Fruit fly (Drosophila melanogaster) whole organism, embryonic: ENCODE results near the gene Notum.

Source experiments
- Asciz ChIP-seq: fragments of 200-800 bp; sonication (Bioruptor generic); optimal IDR thresholded peaks from 2 replicates; lab custom pipeline; 2017; ENCODE audit warnings: missing biosample characterization, mild to moderate bottlenecking, missing genetic modification characterization, missing genetic modification reagents
- CG13123 ChIP-seq: fragments of 200-800 bp; sonication (Bioruptor generic); optimal IDR thresholded peaks from 2 replicates; lab custom pipeline; 2016; ENCODE audit warnings: missing biosample characterization, missing genetic modification characterization
- CG13775 ChIP-seq: fragments of 200-800 bp; sonication (Bioruptor generic); optimal IDR thresholded peaks from 3 replicates; lab custom pipeline; 2017; ENCODE audit warnings: missing biosample characterization, mild to moderate bottlenecking, missing genetic modification characterization
- CG14014 ChIP-seq: fragments of 200-800 bp; sonication (Bioruptor generic); IDR thresholded peaks from 2 replicates; pipeline ENCODE4 v1.3.6; 2022; ENCODE audit warnings: missing biosample characterization, missing genetic modification characterization
- CG15601 ChIP-seq: fragments of 200-800 bp; sonication (Bioruptor generic); optimal IDR thresholded peaks from 3 replicates; lab custom pipeline; 2019; ENCODE audit warnings: missing biosample characterization, mild to moderate bottlenecking, missing genetic modification characterization, moderate library complexity
- CG1602 ChIP-seq: fragments of 200-800 bp; sonication (Bioruptor generic); optimal IDR thresholded peaks from 3 replicates; lab custom pipeline; 2016; ENCODE audit warnings: missing biosample characterization, missing genetic modification characterization
- CG17328 ChIP-seq: fragments of 200-800 bp; sonication (Bioruptor generic); IDR thresholded peaks from 2 replicates; pipeline ENCODE4 v1.3.6; 2022; ENCODE audit warnings: missing biosample characterization, missing genetic modification characterization
- CG17359 ChIP-seq: fragments of 200-800 bp; sonication (Bioruptor generic); optimal IDR thresholded peaks from 3 replicates; lab custom pipeline; 2018; ENCODE audit warnings: missing biosample characterization, mild to moderate bottlenecking, missing genetic modification characterization, moderate library complexity
- CG18599 ChIP-seq: fragments of 200-800 bp; sonication (Bioruptor generic); optimal IDR thresholded peaks from 3 replicates; lab custom pipeline; 2017; ENCODE audit warnings: missing biosample characterization, missing genetic modification characterization, mild to moderate bottlenecking, moderate library complexity, missing genetic modification reagents
- CG2129 ChIP-seq: fragments of 200-800 bp; sonication (Bioruptor generic); IDR thresholded peaks from 2 replicates; pipeline ENCODE4 v1.3.6; 2022; ENCODE audit warnings: missing biosample characterization, missing genetic modification characterization; ENCODE audit not compliant: partially characterized antibody
- CG2202 ChIP-seq: fragments of 200-800 bp; sonication (Bioruptor generic); optimal IDR thresholded peaks from 2 replicates; lab custom pipeline; 2018; ENCODE audit warnings: missing biosample characterization, mild to moderate bottlenecking, missing genetic modification characterization
- CG2712 ChIP-seq: fragments of 200-800 bp; optimal IDR thresholded peaks from 3 replicates; lab custom pipeline; 2019; ENCODE audit warnings: missing biosample characterization, mild to moderate bottlenecking, missing genetic modification characterization, moderate library complexity
- CG2875 ChIP-seq: fragments of 200-800 bp; sonication (Bioruptor generic); optimal IDR thresholded peaks from 2 replicates; lab custom pipeline; 2017; ENCODE audit warnings: missing biosample characterization, mild to moderate bottlenecking, missing genetic modification characterization, missing genetic modification reagents
- CG6813 ChIP-seq: fragments of 200-800 bp; sonication (Bioruptor generic); optimal IDR thresholded peaks from 2 replicates; lab custom pipeline; 2017; ENCODE audit warnings: missing biosample characterization, missing genetic modification characterization, mild to moderate bottlenecking, moderate library complexity, missing genetic modification reagents
- CG7271 ChIP-seq: fragments of 200-800 bp; sonication (Bioruptor generic); optimal IDR thresholded peaks from 2 replicates; lab custom pipeline; 2018; ENCODE audit warnings: missing biosample characterization, mild to moderate bottlenecking, missing genetic modification characterization, moderate library complexity
- CG8944 ChIP-seq: fragments of 200-800 bp; sonication (Bioruptor generic); optimal IDR thresholded peaks from 3 replicates; lab custom pipeline; 2016; ENCODE audit warnings: missing biosample characterization, missing genetic modification characterization
- Dad ChIP-seq: fragments of 200-800 bp; sonication (Bioruptor generic); optimal IDR thresholded peaks from 3 replicates; lab custom pipeline; 2016; ENCODE audit warnings: missing biosample characterization, missing genetic modification characterization
- Deaf1 ChIP-seq: fragments of 200-800 bp; optimal IDR thresholded peaks from 3 replicates; lab custom pipeline; 2019; ENCODE audit warnings: missing biosample characterization, mild to moderate bottlenecking, missing genetic modification characterization, moderate library complexity
- Dip2 ChIP-seq: fragments of 200-800 bp; sonication (Bioruptor generic); IDR thresholded peaks from 2 replicates; pipeline ENCODE4 v1.3.6; 2022; ENCODE audit warnings: missing biosample characterization, missing genetic modification characterization
- H15 ChIP-seq: fragments of 200-800 bp; sonication (Bioruptor generic); IDR thresholded peaks from 3 replicates; pipeline ENCODE4 v1.3.6; 2022; ENCODE audit warnings: missing biosample characterization, missing genetic modification characterization
- Hsf ChIP-seq: fragments of 200-800 bp; sonication (Bioruptor generic); optimal IDR thresholded peaks from 3 replicates; lab custom pipeline; 2016; ENCODE audit warnings: missing biosample characterization, missing genetic modification characterization
- Lhr ChIP-seq: fragments of 200-800 bp; sonication (Bioruptor generic); optimal IDR thresholded peaks from 3 replicates; lab custom pipeline; 2017; ENCODE audit warnings: mild to moderate bottlenecking, missing biosample characterization, missing genetic modification reagents, missing genetic modification characterization
- PHDP ChIP-seq: fragments of 200-800 bp; sonication (Bioruptor generic); optimal IDR thresholded peaks from 3 replicates; lab custom pipeline; 2018; ENCODE audit warnings: missing biosample characterization, mild to moderate bottlenecking, missing genetic modification characterization, moderate library complexity
- Pdp1 ChIP-seq, 2 experiments: fragments of 200-800 bp; sonication (Bioruptor generic); optimal IDR thresholded peaks; 3 replicates each; lab custom pipeline; 2016; ENCODE audit warnings: missing biosample characterization in 2 of 2, missing genetic modification characterization in 2 of 2, mild to moderate bottlenecking in 1 of 2, moderate library complexity in 1 of 2
- Six4 ChIP-seq: fragments of 200-800 bp; sonication (Bioruptor generic); optimal IDR thresholded peaks from 2 replicates; lab custom pipeline; 2016; ENCODE audit warnings: missing biosample characterization, missing genetic modification characterization
- Sry-δ ChIP-seq: fragments of 200-800 bp; sonication (Bioruptor generic); optimal IDR thresholded peaks from 2 replicates; lab custom pipeline; 2016; ENCODE audit warnings: missing biosample characterization, missing genetic modification characterization
- Xrp1 ChIP-seq: fragments of 200-800 bp; sonication (Bioruptor generic); IDR thresholded peaks from 2 replicates; pipeline ENCODE4 v1.3.6; 2022; ENCODE audit warnings: missing biosample characterization, missing genetic modification characterization
- bcd ChIP-seq: fragments of 200-800 bp; sonication (Bioruptor generic); optimal IDR thresholded peaks from 2 replicates; lab custom pipeline; 2017; ENCODE audit warnings: missing biosample characterization, mild to moderate bottlenecking, missing genetic modification characterization
- bowl ChIP-seq: fragments of 200-800 bp; sonication (Bioruptor generic); IDR thresholded peaks from 2 replicates; pipeline ENCODE4 v1.3.6; 2022; ENCODE audit warnings: missing biosample characterization, missing genetic modification characterization
- cato ChIP-seq: fragments of 200-800 bp; sonication (Bioruptor generic); optimal IDR thresholded peaks from 2 replicates; lab custom pipeline; 2016; ENCODE audit warnings: missing biosample characterization, missing genetic modification characterization, borderline replicate concordance
- croc ChIP-seq: fragments of 200-800 bp; sonication (Bioruptor generic); conservative IDR thresholded peaks from 3 replicates; pipeline ENCODE4 v1.3.6; 2022; ENCODE audit warnings: missing biosample characterization, missing genetic modification characterization
- gem ChIP-seq: fragments of 200-800 bp; sonication (Bioruptor generic); optimal IDR thresholded peaks from 2 replicates; lab custom pipeline; 2019; ENCODE audit warnings: missing biosample characterization, mild to moderate bottlenecking, missing genetic modification characterization, moderate library complexity
- lilli ChIP-seq: fragments of 200-800 bp; sonication (Bioruptor generic); optimal IDR thresholded peaks from 3 replicates; lab custom pipeline; 2016; ENCODE audit warnings: missing biosample characterization, missing genetic modification characterization
- lmd ChIP-seq: fragments of 200-800 bp; sonication (Bioruptor generic); IDR thresholded peaks from 2 replicates; pipeline ENCODE4 v1.3.6; 2022; ENCODE audit warnings: missing biosample characterization, missing genetic modification characterization
- luna ChIP-seq: fragments of 200-800 bp; sonication (Bioruptor generic); optimal IDR thresholded peaks from 2 replicates; lab custom pipeline; 2016; ENCODE audit warnings: missing biosample characterization, missing genetic modification characterization
- org-1 ChIP-seq: fragments of 200-800 bp; sonication (Bioruptor generic); optimal IDR thresholded peaks from 2 replicates; lab custom pipeline; 2017; ENCODE audit warnings: missing biosample characterization, missing genetic modification characterization
- psq ChIP-seq: fragments of 200-800 bp; sonication (Bioruptor generic); optimal IDR thresholded peaks from 2 replicates; lab custom pipeline; 2017; ENCODE audit warnings: missing biosample characterization, missing genetic modification characterization
- run ChIP-seq: fragments of 200-800 bp; sonication (Bioruptor generic); optimal IDR thresholded peaks from 3 replicates; lab custom pipeline; 2018; ENCODE audit warnings: missing biosample characterization, mild to moderate bottlenecking, missing genetic modification characterization
- salm ChIP-seq: fragments of 200-800 bp; sonication (Bioruptor generic); optimal IDR thresholded peaks from 2 replicates; lab custom pipeline; 2018; ENCODE audit warnings: missing biosample characterization, mild to moderate bottlenecking, missing genetic modification characterization
- sc ChIP-seq, 3 experiments: fragments of >200 bp in 2 of 3; fragments of 200-800 bp in 1 of 3; sonication (Bioruptor generic) in 1 of 3; optimal IDR thresholded peaks; 2 replicates in 2 of 3; 3 replicates in 1 of 3; lab custom pipeline; 2017; ENCODE audit warnings: mild to moderate bottlenecking in 1 of 3, missing biosample characterization in 1 of 3, missing genetic modification characterization in 1 of 3, missing genetic modification reagents in 1 of 3
- sens ChIP-seq: fragments of 200-800 bp; sonication (Bioruptor generic); peaks from one replicate; lab custom pipeline; 2016; ENCODE audit warnings: missing biosample characterization, missing genetic modification characterization
- sisA ChIP-seq: fragments of 200-800 bp; sonication (Bioruptor generic); IDR thresholded peaks from 2 replicates; pipeline ENCODE4 v1.3.6; 2022; ENCODE audit warnings: missing biosample characterization, missing genetic modification characterization
- trem ChIP-seq: fragments of 200-800 bp; optimal IDR thresholded peaks from 3 replicates; lab custom pipeline; 2019; ENCODE audit warnings: missing biosample characterization, mild to moderate bottlenecking, missing genetic modification characterization, moderate library complexity
- wdn ChIP-seq: fragments of 200-800 bp; sonication (Bioruptor generic); IDR thresholded peaks from 2 replicates; pipeline ENCODE4 v1.3.6; 2022; ENCODE audit warnings: missing biosample characterization, missing genetic modification characterization
- wek ChIP-seq: fragments of 200-800 bp; sonication (Bioruptor generic); optimal IDR thresholded peaks from 3 replicates; lab custom pipeline; 2018; ENCODE audit warnings: missing biosample characterization, mild to moderate bottlenecking, missing genetic modification characterization, moderate library complexity
- zf30C ChIP-seq: fragments of 200-800 bp; sonication (Bioruptor generic); optimal IDR thresholded peaks from 3 replicates; lab custom pipeline; 2018; ENCODE audit warnings: missing biosample characterization, mild to moderate bottlenecking, missing genetic modification characterization

Gene Notum

dm6 chr3L:16026065-16026789 lies 2.9 kb downstream of the Notum start (continued):
- TF ChIP-seq gem (tag; lab: Kevin White, UChicago) (peak; percentile 60), psq (peak; percentile 17), sc (optimal IDR thresholded peaks at IDR 0.05; lab: Kevin White, UChicago) (no peak), sc (GFP tag; optimal IDR thresholded peaks at IDR 0.05; lab: Kevin White, UChicago) (peak; percentile 77), luna (GFP tag; lab: Kevin White, UChicago) (peak; percentile 14), Six4 (GFP tag; lab: Kevin White, UChicago) (peak; percentile 34), CG2202 (peak; percentile 87), CG8944 (GFP tag; lab: Kevin White, UChicago) (peak; percentile 48), org-1 (GFP tag; lab: Kevin White, UChicago) (peak; percentile 69), CG15601 (tag; lab: Kevin White, UChicago) (peak; percentile 87), wdn (GFP tag; lab: Robert Waterston, UW) (peak; percentile 40; the same call in 1 of the 2 replicates), Sry-δ (peak; percentile 12), CG2712 (peak; percentile 53), CG18599 (GFP tag; lab: Kevin White, UChicago) (peak; percentile 60), CG17328 (peak; percentile 57), sens (GFP tag; lab: Kevin White, UChicago) (peak; percentile 94), lmd (GFP tag; lab: Robert Waterston, UW) (no peak), CG7271 (peak; percentile 7), Dad (GFP tag; lab: Kevin White, UChicago) (peak; percentile 32), salm (tag; lab: Kevin White, UChicago) (peak; percentile 55), Xrp1 (GFP tag; lab: Robert Waterston, UW) (peak; percentile 85), Lhr (GFP tag; lab: Kevin White, UChicago) (peak; percentile 54), Dip2 (GFP tag; lab: Robert Waterston, UW) (no peak), cato (peak; percentile 45), CG13775 (GFP tag; lab: Kevin White, UChicago) (peak; percentile 34), CG1602 (peak; percentile 55), CG14014 (peak; percentile 44; the same call in 1 of the 2 replicates), Hsf (GFP tag; lab: Kevin White, UChicago) (peak; percentile 48), run (tag; lab: Kevin White, UChicago) (peak; percentile 61), bowl (peak; percentile 79), CG2129 (no peak), Deaf1 (tag; lab: Kevin White, UChicago) (peak; percentile 41), Asciz (GFP tag; lab: Kevin White, UChicago) (peak; percentile 73), lilli (GFP tag; lab: Kevin White, UChicago) (no peak), zf30C (no peak), CG13123 (GFP tag; lab: Kevin White, UChicago) (peak; percentile 20), wek (peak; percentile 75), Pdp1 (GFP tag; optimal IDR thresholded peaks at IDR 0.05; lab: Kevin White, UChicago) (peak; percentile 47 to 77), PHDP (tag; lab: Kevin White, UChicago) (peak; percentile 51), sisA (peak; percentile 33; the same call in 1 of the 2 replicates), CG17359 (tag; lab: Kevin White, UChicago) (peak; percentile 65), croc (GFP tag; lab: Robert Waterston, UW) (peak; percentile 34; the same call in 1 of the 3 replicates), CG2875 (GFP tag; lab: Kevin White, UChicago) (peak; percentile 87), H15 (GFP tag; lab: Robert Waterston, UW) (peak; percentile 58; the same call in 2 of the 3 replicates), trem (peak; percentile 8), bcd (GFP tag; lab: Kevin White, UChicago) (peak; percentile 57), CG6813 (GFP tag; lab: Kevin White, UChicago) (peak; percentile 79)
